Fruit fly (Drosophila melanogaster) whole organism, embryonic: ENCODE data around the gene CG8051.

ENCODE experiments used
- ATbp ChIP-seq: fragments of 200-800 bp; sonication (Bioruptor generic); optimal IDR thresholded peaks from 2 replicates; lab custom pipeline; 2017; ENCODE audit warnings: missing biosample characterization, mild to moderate bottlenecking, missing genetic modification characterization, missing genetic modification reagents
- Adf1 ChIP-seq: fragments of 200-800 bp; sonication (Bioruptor generic); IDR thresholded peaks from 2 replicates; pipeline ENCODE4 v1.3.6; 2022; ENCODE audit warnings: missing biosample characterization, missing genetic modification characterization
- CG10209 ChIP-seq: fragments of 200-800 bp; sonication (Bioruptor generic); optimal IDR thresholded peaks from 3 replicates; lab custom pipeline; 2017; ENCODE audit warnings: missing biosample characterization, mild to moderate bottlenecking, missing genetic modification characterization, missing genetic modification reagents
- CG10543 ChIP-seq: fragments of 200-800 bp; sonication (Bioruptor generic); optimal IDR thresholded peaks from 3 replicates; lab custom pipeline; 2017; ENCODE audit warnings: missing biosample characterization, mild to moderate bottlenecking, missing genetic modification characterization, moderate library complexity
- CG11247 ChIP-seq: fragments of 200-800 bp; sonication (Bioruptor generic); IDR thresholded peaks from 2 replicates; pipeline ENCODE4 v1.3.6; 2022; ENCODE audit warnings: missing biosample characterization, missing genetic modification characterization
- CG13424 ChIP-seq: fragments of 200-800 bp; sonication (Bioruptor generic); optimal IDR thresholded peaks from 2 replicates; lab custom pipeline; 2019; ENCODE audit warnings: missing biosample characterization, mild to moderate bottlenecking, missing genetic modification characterization, moderate library complexity
- CG14710 ChIP-seq: fragments of 200-800 bp; sonication (Bioruptor generic); optimal IDR thresholded peaks from 3 replicates; lab custom pipeline; 2019; ENCODE audit warnings: missing biosample characterization, mild to moderate bottlenecking, missing genetic modification characterization, moderate library complexity
- CG15269 ChIP-seq: fragments of 200-800 bp; sonication (Bioruptor generic); optimal IDR thresholded peaks from 2 replicates; lab custom pipeline; 2018; ENCODE audit warnings: missing biosample characterization, mild to moderate bottlenecking, missing genetic modification characterization, moderate library complexity
- CG15479 ChIP-seq: fragments of 200-800 bp; sonication (Bioruptor generic); optimal IDR thresholded peaks from 3 replicates; lab custom pipeline; 2019; ENCODE audit warnings: missing biosample characterization, mild to moderate bottlenecking, missing genetic modification characterization, moderate library complexity
- CG1603 ChIP-seq: fragments of 200-800 bp; sonication (Bioruptor generic); optimal IDR thresholded peaks from 2 replicates; lab custom pipeline; 2019; ENCODE audit warnings: missing biosample characterization, mild to moderate bottlenecking, missing genetic modification characterization, moderate library complexity
- CG1647 ChIP-seq: fragments of 200-800 bp; sonication (Bioruptor generic); optimal IDR thresholded peaks from 3 replicates; lab custom pipeline; 2016; ENCODE audit warnings: missing biosample characterization, missing genetic modification characterization
- CG17568 ChIP-seq: fragments of 200-800 bp; sonication (Bioruptor generic); optimal IDR thresholded peaks from 2 replicates; lab custom pipeline; 2018; ENCODE audit warnings: missing biosample characterization, mild to moderate bottlenecking, missing genetic modification characterization, moderate library complexity
- CG2199 ChIP-seq: fragments of 200-800 bp; sonication (Bioruptor generic); IDR thresholded peaks from 3 replicates; pipeline ENCODE4 v1.3.6; 2022; ENCODE audit warnings: missing biosample characterization, missing genetic modification characterization
- CG2712 ChIP-seq: fragments of 200-800 bp; optimal IDR thresholded peaks from 3 replicates; lab custom pipeline; 2019; ENCODE audit warnings: missing biosample characterization, mild to moderate bottlenecking, missing genetic modification characterization, moderate library complexity
- CG30403 ChIP-seq: fragments of 200-800 bp; sonication (Bioruptor generic); optimal IDR thresholded peaks from 3 replicates; lab custom pipeline; 2016; ENCODE audit warnings: missing biosample characterization, missing genetic modification characterization
- CG31388 ChIP-seq: fragments of 200-800 bp; sonication (Bioruptor generic); optimal IDR thresholded peaks from 2 replicates; lab custom pipeline; 2016; ENCODE audit warnings: missing biosample characterization, missing genetic modification characterization
- CG3163 ChIP-seq: fragments of 200-800 bp; sonication (Bioruptor generic); optimal IDR thresholded peaks from 3 replicates; lab custom pipeline; 2016; ENCODE audit warnings: missing biosample characterization, missing genetic modification characterization
- CG33213 ChIP-seq: fragments of 200-800 bp; sonication (Bioruptor generic); optimal IDR thresholded peaks from 3 replicates; lab custom pipeline; 2016; ENCODE audit warnings: missing biosample characterization, missing genetic modification characterization
- CG3995 ChIP-seq: fragments of 200-800 bp; sonication (Bioruptor generic); optimal IDR thresholded peaks from 3 replicates; lab custom pipeline; 2016; ENCODE audit warnings: missing biosample characterization, missing genetic modification characterization
- CG6791 ChIP-seq: fragments of 200-800 bp; sonication (Bioruptor generic); IDR thresholded peaks from 3 replicates; pipeline ENCODE4 v1.3.6; 2022; ENCODE audit warnings: missing biosample characterization, missing genetic modification characterization; ENCODE audit not compliant: partially characterized antibody
- D19A ChIP-seq: fragments of 200-800 bp; optimal IDR thresholded peaks from 3 replicates; lab custom pipeline; 2019; ENCODE audit warnings: missing biosample characterization, mild to moderate bottlenecking, missing genetic modification characterization, moderate library complexity
- E2f1 ChIP-seq: fragments of 200-800 bp; sonication (Bioruptor generic); IDR thresholded peaks from 2 replicates; pipeline ENCODE4 v1.3.6; 2022; ENCODE audit warnings: missing biosample characterization, missing genetic modification characterization
- ERR ChIP-seq: fragments of 200-800 bp; sonication (Bioruptor generic); optimal IDR thresholded peaks from 2 replicates; lab custom pipeline; 2016; ENCODE audit warnings: missing biosample characterization, missing genetic modification characterization
- Gsc ChIP-seq: fragments of 200-800 bp; sonication (Bioruptor generic); IDR thresholded peaks from 2 replicates; pipeline ENCODE4 v1.3.6; 2022; ENCODE audit warnings: missing biosample characterization, missing genetic modification characterization
- HLH4C ChIP-seq: fragments of 200-800 bp; sonication (Bioruptor generic); IDR thresholded peaks from 3 replicates; pipeline ENCODE4 v1.3.6; 2022; ENCODE audit warnings: missing biosample characterization, missing genetic modification characterization; ENCODE audit not compliant: partially characterized antibody
- HmgD ChIP-seq: fragments of 200-800 bp; sonication (Bioruptor generic); optimal IDR thresholded peaks from 3 replicates; lab custom pipeline; 2016; ENCODE audit warnings: missing biosample characterization, missing genetic modification characterization
- Hmr ChIP-seq: fragments of 200-800 bp; sonication (Bioruptor generic); optimal IDR thresholded peaks from 3 replicates; lab custom pipeline; 2017; ENCODE audit warnings: mild to moderate bottlenecking, missing biosample characterization, missing genetic modification reagents, missing genetic modification characterization
- Hr51 ChIP-seq, 2 experiments: fragments of 200-800 bp; sonication (Bioruptor generic); optimal IDR thresholded peaks; 2 replicates in 1 of 2; 3 replicates in 1 of 2; lab custom pipeline; 2016 to 2018; ENCODE audit warnings: missing biosample characterization in 2 of 2, missing genetic modification characterization in 2 of 2, mild to moderate bottlenecking in 1 of 2, moderate library complexity in 1 of 2
- Lim3 ChIP-seq: fragments of 200-800 bp; sonication (Bioruptor generic); IDR thresholded peaks from 2 replicates; pipeline ENCODE4 v1.3.6; 2022; ENCODE audit warnings: missing biosample characterization, missing genetic modification characterization
- Med ChIP-seq: fragments of 200-800 bp; sonication (Bioruptor generic); peaks from one replicate; lab custom pipeline; 2016; ENCODE audit warnings: missing biosample characterization, missing genetic modification characterization, mild to moderate bottlenecking, inconsistent platforms, moderate library complexity
- Mrtf ChIP-seq: fragments of 200-800 bp; sonication (Bioruptor generic); IDR thresholded peaks from 3 replicates; pipeline ENCODE4 v1.3.6; 2022; ENCODE audit warnings: missing biosample characterization, missing genetic modification characterization
- Pdp1 ChIP-seq, 2 experiments: fragments of 200-800 bp; sonication (Bioruptor generic); optimal IDR thresholded peaks; 3 replicates each; lab custom pipeline; 2016; ENCODE audit warnings: missing biosample characterization in 2 of 2, missing genetic modification characterization in 2 of 2, mild to moderate bottlenecking in 1 of 2, moderate library complexity in 1 of 2
- Sox102F ChIP-seq: fragments of 200-800 bp; sonication (Bioruptor generic); optimal IDR thresholded peaks from 2 replicates; lab custom pipeline; 2018; ENCODE audit warnings: missing biosample characterization, mild to moderate bottlenecking, missing genetic modification characterization, moderate library complexity
- Sry-δ ChIP-seq: fragments of 200-800 bp; sonication (Bioruptor generic); optimal IDR thresholded peaks from 2 replicates; lab custom pipeline; 2016; ENCODE audit warnings: missing biosample characterization, missing genetic modification characterization
- YL-1 ChIP-seq: fragments of 200-800 bp; sonication (Bioruptor generic); optimal IDR thresholded peaks from 3 replicates; lab custom pipeline; 2017; ENCODE audit warnings: missing biosample characterization, mild to moderate bottlenecking, missing genetic modification characterization
- ato ChIP-seq: fragments of 200-800 bp; sonication (Bioruptor generic); IDR thresholded peaks from 2 replicates; pipeline ENCODE4 v1.3.6; 2022; ENCODE audit warnings: missing biosample characterization, missing genetic modification characterization; ENCODE audit not compliant: partially characterized antibody
- btn ChIP-seq: fragments of 200-800 bp; sonication (Bioruptor generic); optimal IDR thresholded peaks from 2 replicates; lab custom pipeline; 2016; ENCODE audit warnings: missing biosample characterization, missing genetic modification characterization
- crp ChIP-seq, 2 experiments: fragments of 200-800 bp; sonication (Bioruptor generic); optimal IDR thresholded peaks; 2 replicates in 1 of 2; 3 replicates in 1 of 2; lab custom pipeline; 2017; ENCODE audit warnings: missing biosample characterization in 2 of 2, missing genetic modification characterization in 2 of 2, mild to moderate bottlenecking in 1 of 2, moderate library complexity in 1 of 2
- eve ChIP-seq, 2 experiments: fragments of >200 bp; optimal IDR thresholded peaks; 2 replicates each; lab custom pipeline; 2017; ENCODE audit warnings: missing biosample characterization in 2 of 2, missing genetic modification characterization in 2 of 2
- exex ChIP-seq: fragments of 200-800 bp; sonication (Bioruptor generic); optimal IDR thresholded peaks from 4 replicates; lab custom pipeline; 2018; ENCODE audit warnings: missing biosample characterization, mild to moderate bottlenecking, missing genetic modification characterization, moderate library complexity
- gcm2 ChIP-seq: fragments of 200-800 bp; sonication (Bioruptor generic); optimal IDR thresholded peaks from 2 replicates; lab custom pipeline; 2016; ENCODE audit warnings: missing biosample characterization, missing genetic modification characterization
- jumu ChIP-seq: fragments of 200-800 bp; sonication (Bioruptor generic); optimal IDR thresholded peaks from 3 replicates; lab custom pipeline; 2016; ENCODE audit warnings: missing biosample characterization, missing genetic modification characterization
- nerfin-2 ChIP-seq: fragments of 200-800 bp; sonication (Bioruptor generic); IDR thresholded peaks from 2 replicates; pipeline ENCODE4 v1.3.6; 2022; ENCODE audit warnings: missing biosample characterization, missing genetic modification characterization; ENCODE audit not compliant: partially characterized antibody
- oc ChIP-seq: fragments of 200-800 bp; sonication (Bioruptor generic); optimal IDR thresholded peaks from 2 replicates; lab custom pipeline; 2018; ENCODE audit warnings: missing biosample characterization, mild to moderate bottlenecking, missing genetic modification characterization, moderate library complexity
- onecut ChIP-seq: fragments of 200-800 bp; sonication (Bioruptor generic); IDR thresholded peaks from 2 replicates; pipeline ENCODE4 v1.3.6; 2022; ENCODE audit warnings: missing biosample characterization, missing genetic modification characterization
- pfk ChIP-seq: fragments of 200-800 bp; sonication (Bioruptor generic); optimal IDR thresholded peaks from 2 replicates; lab custom pipeline; 2018; ENCODE audit warnings: missing biosample characterization, mild to moderate bottlenecking, missing genetic modification characterization, moderate library complexity
- vvl ChIP-seq: fragments of 200-800 bp; sonication (Bioruptor generic); IDR thresholded peaks from 2 replicates; pipeline ENCODE4 v1.3.6; 2022; ENCODE audit warnings: missing biosample characterization, missing genetic modification characterization
- zfh2 ChIP-seq: fragments of 200-800 bp; sonication (Bioruptor generic); optimal IDR thresholded peaks from 2 replicates; lab custom pipeline; 2016; ENCODE audit warnings: missing biosample characterization, missing genetic modification characterization

CG8051 gene

dm6 chrX:19307810-19308456 is at the start of gene CG8051 (continued):
- TF ChIP-seq nerfin-2 (GFP tag; lab: Robert Waterston, UW): no peak
- peak; percentile 10 for TF ChIP-seq D19A (tag; lab: Kevin White, UChicago)
- TF ChIP-seq eve (GFP tag; optimal IDR thresholded peaks at IDR 0.05; lab: Kevin White, UChicago): peak in 1 of 2 experiments; percentile 16
- TF ChIP-seq Gsc (GFP tag; lab: Robert Waterston, UW): no peak
- TF ChIP-seq CG31388 (GFP tag; lab: Kevin White, UChicago): no peak
- TF ChIP-seq HLH4C: no peak
- peak; percentile 65; the same call in 1 of the 3 replicates for TF ChIP-seq CG2199
- TF ChIP-seq CG3995 (GFP tag; lab: Kevin White, UChicago): peak; percentile 31
- 0 out of 3 replicates have a peak, but pooled peaks have one; percentile 23 for TF ChIP-seq CG6791 (GFP tag; lab: Robert Waterston, UW)
- TF ChIP-seq HmgD (GFP tag; lab: Kevin White, UChicago): peak; percentile 34
- peak; percentile 32; the same call in 1 of the 2 replicates for TF ChIP-seq Adf1 (GFP tag; lab: Robert Waterston, UW)
- TF ChIP-seq CG3163: peak; percentile 8
- no peak for TF ChIP-seq CG30403
- peak; percentile 6 for TF ChIP-seq jumu (GFP tag; lab: Kevin White, UChicago)
- TF ChIP-seq Mrtf (GFP tag; lab: Robert Waterston, UW): 0 out of 3 replicates have a peak, but pooled peaks have one; percentile 29
- TF ChIP-seq ato (GFP tag; lab: Robert Waterston, UW): no peak
- peak; percentile 97 for TF ChIP-seq exex (tag; lab: Kevin White, UChicago)
- TF ChIP-seq pfk (GFP tag; lab: Kevin White, UChicago): no peak
- peak; percentile 3 for TF ChIP-seq CG1603 (tag; lab: Kevin White, UChicago)
- peak in 1 of 2 experiments; percentile 13 for TF ChIP-seq Hr51 (GFP tag; optimal IDR thresholded peaks at IDR 0.05; lab: Kevin White, UChicago)
- no peak for TF ChIP-seq onecut (GFP tag; lab: Robert Waterston, UW)
- peak; percentile 42; the same call in 1 of the 2 replicates for TF ChIP-seq E2f1 (GFP tag; lab: Robert Waterston, UW)
- TF ChIP-seq zfh2: peak; percentile 11
- no peak for TF ChIP-seq Sox102F
- no peak for TF ChIP-seq gcm2 (GFP tag; lab: Kevin White, UChicago)
- peak; percentile 9 for TF ChIP-seq CG17568 (GFP tag; lab: Kevin White, UChicago)
- TF ChIP-seq CG10543 (GFP tag; lab: Kevin White, UChicago): peak; percentile 63
- no peak for TF ChIP-seq Sry-δ (GFP tag; lab: Kevin White, UChicago)
- TF ChIP-seq crp (GFP tag; optimal IDR thresholded peaks at IDR 0.05; lab: Kevin White, UChicago): no peak
- TF ChIP-seq oc (tag; lab: Kevin White, UChicago): no peak
- peak in 1 of 2 experiments; percentile 84 for TF ChIP-seq Pdp1 (GFP tag; optimal IDR thresholded peaks at IDR 0.05; lab: Kevin White, UChicago)
- no peak for TF ChIP-seq CG1647
- TF ChIP-seq CG13424: peak; percentile 4
- TF ChIP-seq Lim3: no peak
- peak; percentile 8 for TF ChIP-seq Hmr (GFP tag; lab: Kevin White, UChicago)
- TF ChIP-seq CG14710 (tag; lab: Kevin White, UChicago): no peak
- no peak for TF ChIP-seq CG15269 (tag; lab: Kevin White, UChicago)
- peak; percentile 24 for TF ChIP-seq CG10209 (GFP tag; lab: Kevin White, UChicago)
- peak; percentile 68 for TF ChIP-seq CG15479 (GFP tag; lab: Kevin White, UChicago)
- TF ChIP-seq CG11247 (GFP tag; lab: Robert Waterston, UW): 0 out of 2 replicates have a peak, but pooled peaks have one; percentile 28
- TF ChIP-seq CG33213 (GFP tag; lab: Kevin White, UChicago): peak; percentile 43
- peak; percentile 64 for TF ChIP-seq Med (GFP tag; lab: Kevin White, UChicago)
- TF ChIP-seq CG2712 (tag; lab: Kevin White, UChicago): peak; percentile 5
- TF ChIP-seq ATbp (GFP tag; lab: Kevin White, UChicago): peak; percentile 51
- no peak for TF ChIP-seq btn (GFP tag; lab: Kevin White, UChicago)
- peak; percentile 9 for TF ChIP-seq YL-1 (GFP tag; lab: Kevin White, UChicago)
- no peak for TF ChIP-seq vvl
- peak; percentile 24 for TF ChIP-seq ERR (GFP tag; lab: Kevin White, UChicago)
